Worm (Caenorhabditis elegans): ENCODE results near the gene fbf-2.
"Not testable (repeated sequence)": the region's sequence is repeated elsewhere in the genome, so short reads cannot be mapped to it uniquely, and the experiment has no call there.

fbf-2 gene

DNA sequence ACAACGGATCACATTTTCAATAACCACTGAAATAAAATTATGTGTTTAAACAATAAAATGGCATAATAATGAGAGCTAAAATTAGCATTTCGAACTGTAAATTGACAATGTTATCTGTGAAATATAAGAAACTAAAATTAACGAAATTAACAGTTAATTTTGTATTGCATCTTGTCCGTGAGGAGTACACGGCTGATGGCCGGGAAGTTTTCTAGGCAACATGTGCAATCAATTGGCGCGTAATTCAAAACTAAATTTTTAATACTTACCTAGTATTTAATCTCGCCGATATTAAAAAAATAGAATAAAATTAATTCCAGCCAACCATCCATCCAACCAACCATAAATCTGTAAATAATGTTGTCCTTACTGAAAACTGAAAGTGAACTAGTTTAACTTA lies 29.8 kb downstream of the fbf-2 start (continued):
- TF ChIP-seq pbrm-1 (GFP tag; IDR thresholded peaks at IDR 0.05) = 0 out of 2 replicates have a peak, but pooled peaks have one; percentile 41
- TF ChIP-seq ztf-6 (GFP tag; IDR thresholded peaks at IDR 0.05) = no peak
- TF ChIP-seq snpc-3.4 (tag; optimal IDR thresholded peaks at IDR 0.05) = peak; percentile 23
- TF ChIP-seq cebp-2 (GFP tag; IDR thresholded peaks at IDR 0.05) = no peak
- no peak for TF ChIP-seq ceh-40 (GFP tag; IDR thresholded peaks at IDR 0.05)
- TF ChIP-seq D2030.7 (GFP tag; IDR thresholded peaks at IDR 0.05) = peak; percentile 40; the same call in 1 of the 2 replicates
- TF ChIP-seq hrde-1 (tag; optimal IDR thresholded peaks at IDR 0.05; ENCODE audit: borderline replicate concordance) = no peak
- peak; percentile 56 for TF ChIP-seq ccch-3 (GFP tag; optimal IDR thresholded peaks at IDR 0.05)
- TF ChIP-seq sdz-38 (tag; optimal IDR thresholded peaks at IDR 0.05) = no peak
- peak; percentile 91 for TF ChIP-seq ZK185.1 (tag; optimal IDR thresholded peaks at IDR 0.05; ENCODE audit: poor library complexity, severe bottlenecking)
- TF ChIP-seq hmg-20 (GFP tag; IDR thresholded peaks at IDR 0.05) = peak; percentile 48; the same call in 1 of the 2 replicates
- peak; percentile 62 for TF ChIP-seq ceh-100 (GFP tag; IDR thresholded peaks at IDR 0.05)
- TF ChIP-seq attf-6 (GFP tag; IDR thresholded peaks at IDR 0.05) = no peak

DNA sequence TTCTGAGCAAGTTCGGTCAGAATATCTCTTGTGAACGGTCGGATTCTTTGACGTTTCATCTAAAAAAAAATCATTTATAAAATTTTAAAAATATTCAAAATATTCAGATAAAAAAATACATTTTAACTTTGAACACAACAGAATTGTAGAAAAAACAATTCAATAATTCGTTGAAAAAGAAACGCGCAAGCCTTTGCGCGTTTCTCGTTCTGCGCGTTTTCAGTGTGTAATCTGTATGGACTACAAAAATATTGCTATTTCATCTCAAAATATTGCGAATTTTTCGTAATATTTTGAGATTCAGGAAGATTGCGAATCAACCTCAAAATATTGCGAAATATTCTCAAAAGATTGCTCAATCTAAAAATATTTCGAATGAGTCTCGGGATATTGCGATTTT lies 35.4 kb downstream of the fbf-2 start, which contains the start of gene R12C12.7:
R12C12.7 (minus strand) TSS at position 59 of the 400 bp plus-strand sequence.
- TF ChIP-seq ztf-18 (tag; optimal IDR thresholded peaks at IDR 0.05) (peak; percentile 89), F22D6.2 (tag; optimal IDR thresholded peaks at IDR 0.05) (no peak), cebp-1 (GFP tag; IDR thresholded peaks at IDR 0.05) (peak; percentile 41; the same call in 1 of the 2 replicates), cebp-1 (tag; optimal IDR thresholded peaks at IDR 0.05) (peak; percentile 76), attf-5 (GFP tag; optimal IDR thresholded peaks at IDR 0.05) (no peak), C06A6.2 (GFP tag; conservative IDR thresholded peaks at IDR 0.05) (no peak), ets-4 (GFP tag; optimal IDR thresholded peaks at IDR 0.05) (no peak), nhr-120 (GFP tag; IDR thresholded peaks at IDR 0.05) (no peak), lin-54 (GFP tag; optimal IDR thresholded peaks at IDR 0.05) (no peak), nhr-80 (tag; optimal IDR thresholded peaks at IDR 0.05) (peak; percentile 32), hlh-26 (GFP tag; conservative IDR thresholded peaks at IDR 0.05) (no peak), K12H6.12 (tag; optimal IDR thresholded peaks at IDR 0.05) (no peak), B0261.1 (tag; optimal IDR thresholded peaks at IDR 0.05) (no peak)

DNA sequence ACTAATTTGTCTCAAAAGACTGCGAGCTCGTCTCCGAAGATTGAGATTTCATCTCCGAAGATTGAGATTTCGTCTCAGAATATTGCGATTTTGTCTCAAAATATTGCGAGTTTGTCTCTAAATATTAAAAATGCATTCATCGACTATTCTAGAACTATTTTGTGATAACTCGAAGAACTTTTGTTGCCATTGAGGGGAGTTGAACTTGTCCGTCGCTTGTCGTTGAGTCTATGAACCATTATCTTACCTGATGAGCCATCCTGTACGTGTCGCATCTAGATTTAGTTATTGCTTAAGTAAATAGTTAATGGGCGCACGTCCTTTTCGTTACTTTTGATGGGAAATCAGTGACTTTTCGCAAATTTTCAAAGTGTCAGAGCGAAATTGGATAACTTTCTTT lies 36.7 kb downstream of the fbf-2 start:
- TF ChIP-seq tbp1 (GFP tag; optimal IDR thresholded peaks at IDR 0.05) (peak; percentile 44), ceh-58 (GFP tag; IDR thresholded peaks at IDR 0.05) (peak; percentile 47; the same call in 1 of the 2 replicates), lin-26 (GFP tag; IDR thresholded peaks at IDR 0.05) (peak; percentile 84), D2030.7 (GFP tag; IDR thresholded peaks at IDR 0.05) (peak; percentile 64), madf-3 (GFP tag; IDR thresholded peaks at IDR 0.05) (0 out of 2 replicates have a peak, but pooled peaks have one; percentile 43), ztf-25 (GFP tag; IDR thresholded peaks at IDR 0.05) (0 out of 2 replicates have a peak, but pooled peaks have one; percentile 59), Y56A3A.18 (GFP tag; IDR thresholded peaks at IDR 0.05) (0 out of 2 replicates have a peak, but pooled peaks have one; percentile 60), hsf-1 (GFP tag; IDR thresholded peaks at IDR 0.05) (peak; percentile 70; the same call in 1 of the 2 replicates), rpc-1 (tag; optimal IDR thresholded peaks at IDR 0.05) (peak; percentile 39), madf-6 (GFP tag; IDR thresholded peaks at IDR 0.05) (peak; percentile 55; the same call in 1 of the 2 replicates), ekl-4 (GFP tag; IDR thresholded peaks at IDR 0.05) (peak; percentile 61; the same call in 1 of the 2 replicates), rcor-1 (GFP tag; IDR thresholded peaks at IDR 0.05) (0 out of 2 replicates have a peak, but pooled peaks have one; percentile 44), hmg-1.2 (GFP tag; IDR thresholded peaks at IDR 0.05) (0 out of 2 replicates have a peak, but pooled peaks have one; percentile 23), attf-6 (GFP tag; IDR thresholded peaks at IDR 0.05) (peak; percentile 54; the same call in 1 of the 2 replicates)
- not testable (repeated sequence) for TF ChIP-seq rpc-1 (optimal IDR thresholded peaks at IDR 0.05)
